Worm (Caenorhabditis elegans) whole organism, mixed stage, embryonic: Measurements from ENCODE around the gene C40H1.9.

Source experiments
- M03D4.4 ChIP-seq: sonication (generic microtip); optimal IDR thresholded peaks from 2 replicates; lab custom pipeline; 2017; ENCODE audit warnings: mild to moderate bottlenecking, missing genetic modification characterization, missing compliant biosample characterization
- bed-3 ChIP-seq: fragments of 200-800 bp; sonication (Bioruptor generic); optimal IDR thresholded peaks from 3 replicates; lab custom pipeline; 2018; ENCODE audit warnings: mild to moderate bottlenecking, missing genetic modification characterization, moderate library complexity, missing compliant biosample characterization
- blmp-1 ChIP-seq: fragments of 150-350 bp; optimal IDR thresholded peaks from 2 replicates; lab custom pipeline; 2014; ENCODE audit warnings: missing biosample characterization, missing genetic modification characterization
- ceh-39 ChIP-seq: fragments of 150-350 bp; optimal IDR thresholded peaks from 2 replicates; lab custom pipeline; 2014; ENCODE audit warnings: missing biosample characterization, missing genetic modification characterization
- ceh-43 ChIP-seq: fragments of 200-800 bp; sonication (Bioruptor generic); optimal IDR thresholded peaks from 2 replicates; lab custom pipeline; 2018; ENCODE audit warnings: mild to moderate bottlenecking, missing genetic modification characterization, moderate library complexity, missing compliant biosample characterization
- ceh-83 ChIP-seq: fragments of 200-800 bp; sonication (Bioruptor generic); optimal IDR thresholded peaks from 2 replicates; lab custom pipeline; 2018; ENCODE audit warnings: mild to moderate bottlenecking, missing genetic modification characterization, missing compliant biosample characterization
- ces-1 ChIP-seq: fragments of 150-350 bp; optimal IDR thresholded peaks from 2 replicates; lab custom pipeline; 2014; ENCODE audit warnings: missing biosample characterization, missing genetic modification reagents, missing genetic modification characterization
- cnd-1 ChIP-seq: fragments of 200-800 bp; sonication (Bioruptor generic); optimal IDR thresholded peaks from 2 replicates; lab custom pipeline; 2018; ENCODE audit warnings: mild to moderate bottlenecking, missing genetic modification characterization, missing compliant biosample characterization
- drap-1 ChIP-seq: fragments of 200-800 bp; sonication (Bioruptor generic); optimal IDR thresholded peaks from 3 replicates; lab custom pipeline; 2018; ENCODE audit warnings: mild to moderate bottlenecking, missing genetic modification characterization, missing compliant biosample characterization
- elt-1 ChIP-seq: sonication (generic microtip); optimal IDR thresholded peaks from 2 replicates; lab custom pipeline; 2017; ENCODE audit warnings: missing genetic modification characterization, mild to moderate bottlenecking, missing compliant biosample characterization, antibody characterized with exemption, moderate library complexity, borderline replicate concordance; ENCODE audit not compliant: insufficient read depth
- elt-3 ChIP-seq: fragments of 150-350 bp; optimal IDR thresholded peaks from 2 replicates; lab custom pipeline; 2014; ENCODE audit warnings: missing biosample characterization, missing genetic modification characterization
- flh-1 ChIP-seq: fragments of 200-800 bp; sonication (Bioruptor generic); optimal IDR thresholded peaks from 2 replicates; lab custom pipeline; 2018; ENCODE audit warnings: mild to moderate bottlenecking, missing genetic modification characterization, moderate library complexity, missing compliant biosample characterization
- ham-2 ChIP-seq: fragments of 200-800 bp; sonication (Bioruptor generic); optimal IDR thresholded peaks from 2 replicates; lab custom pipeline; 2018; ENCODE audit warnings: mild to moderate bottlenecking, missing genetic modification characterization, missing compliant biosample characterization
- hlh-1 ChIP-seq: fragments of 150-350 bp; optimal IDR thresholded peaks from 2 replicates; lab custom pipeline; 2014; ENCODE audit warnings: missing biosample characterization, missing genetic modification reagents, missing genetic modification characterization
- lin-13 ChIP-seq: fragments of 150-350 bp; optimal IDR thresholded peaks from 2 replicates; lab custom pipeline; 2014; ENCODE audit warnings: missing biosample characterization, missing genetic modification characterization
- lin-32 ChIP-seq: fragments of 200-800 bp; sonication (Bioruptor generic); optimal IDR thresholded peaks from 2 replicates; lab custom pipeline; 2018; ENCODE audit warnings: mild to moderate bottlenecking, missing genetic modification characterization, missing compliant biosample characterization
- lsy-2 ChIP-seq: fragments of 150-350 bp; optimal IDR thresholded peaks from 2 replicates; lab custom pipeline; 2014; ENCODE audit warnings: missing biosample characterization, missing genetic modification characterization
- mab-5 ChIP-seq: fragments of 150-350 bp; optimal IDR thresholded peaks from 2 replicates; lab custom pipeline; 2014; ENCODE audit warnings: missing biosample characterization, missing genetic modification characterization
- mep-1 ChIP-seq: fragments of 150-350 bp; optimal IDR thresholded peaks from 2 replicates; lab custom pipeline; 2017; ENCODE audit warnings: missing biosample characterization, missing genetic modification reagents, missing genetic modification characterization, inconsistent platforms
- mls-2 ChIP-seq: sonication (generic microtip); optimal IDR thresholded peaks from 2 replicates; lab custom pipeline; 2016; ENCODE audit warnings: mild to moderate bottlenecking, missing genetic modification characterization, moderate library complexity, missing compliant biosample characterization
- nhr-12 ChIP-seq: fragments of 150-350 bp; optimal IDR thresholded peaks from 2 replicates; lab custom pipeline; 2014; ENCODE audit warnings: missing biosample characterization, missing genetic modification characterization
- nhr-2 ChIP-seq: fragments of 150-350 bp; optimal IDR thresholded peaks from 2 replicates; lab custom pipeline; 2014; ENCODE audit warnings: missing biosample characterization, missing genetic modification characterization
- nhr-237 ChIP-seq: fragments of 150-350 bp; optimal IDR thresholded peaks from 2 replicates; lab custom pipeline; 2014; ENCODE audit warnings: missing biosample characterization, missing genetic modification characterization
- nhr-28 ChIP-seq: fragments of 150-350 bp; optimal IDR thresholded peaks from 2 replicates; lab custom pipeline; 2014; ENCODE audit warnings: missing biosample characterization, missing genetic modification characterization
- nhr-76 ChIP-seq: sonication (generic microtip); optimal IDR thresholded peaks from 2 replicates; lab custom pipeline; 2017; ENCODE audit warnings: missing biosample characterization, missing genetic modification characterization
- pha-4 ChIP-seq: fragments of 150-350 bp; optimal IDR thresholded peaks from 2 replicates; lab custom pipeline; 2018; ENCODE audit warnings: missing biosample characterization, missing genetic modification reagents, missing genetic modification characterization
- sem-2 ChIP-seq: fragments of 200-800 bp; sonication (Bioruptor generic); optimal IDR thresholded peaks from 2 replicates; lab custom pipeline; 2018; ENCODE audit warnings: mild to moderate bottlenecking, missing genetic modification characterization, missing compliant biosample characterization
- snpc-4 ChIP-seq: fragments of 150-350 bp; optimal IDR thresholded peaks from 2 replicates; lab custom pipeline; 2014; ENCODE audit warnings: missing biosample characterization, missing genetic modification characterization
- sptf-1 ChIP-seq: sonication (generic microtip); optimal IDR thresholded peaks from 2 replicates; lab custom pipeline; 2017; ENCODE audit warnings: mild to moderate bottlenecking, missing genetic modification characterization, moderate library complexity, missing compliant biosample characterization
- tbx-8 ChIP-seq: fragments of 200-800 bp; sonication (Bioruptor generic); optimal IDR thresholded peaks from 2 replicates; lab custom pipeline; 2018; ENCODE audit warnings: mild to moderate bottlenecking, missing genetic modification characterization, moderate library complexity, missing compliant biosample characterization
- unc-120 ChIP-seq: sonication (generic microtip); optimal IDR thresholded peaks from 2 replicates; lab custom pipeline; 2017; ENCODE audit warnings: missing genetic modification characterization, missing compliant biosample characterization; ENCODE audit not compliant: poor library complexity, severe bottlenecking
- unc-39 ChIP-seq: fragments of 150-350 bp; optimal IDR thresholded peaks from 2 replicates; lab custom pipeline; 2014; ENCODE audit warnings: missing biosample characterization, missing genetic modification characterization
- unc-62 ChIP-seq: fragments of 150-350 bp; optimal IDR thresholded peaks from 2 replicates; lab custom pipeline; 2014; ENCODE audit warnings: missing biosample characterization, missing genetic modification reagents, missing genetic modification characterization
- zip-8 ChIP-seq: fragments of 150-350 bp; optimal IDR thresholded peaks from 2 replicates; lab custom pipeline; 2014; ENCODE audit warnings: missing biosample characterization, missing genetic modification characterization
- ztf-11 ChIP-seq: fragments of 150-350 bp; optimal IDR thresholded peaks from 2 replicates; lab custom pipeline; 2014; ENCODE audit warnings: missing biosample characterization, missing genetic modification characterization

C40H1.9 gene

ce11 chrIII:9359060-9359459, 39.3 kb downstream of the C40H1.9 start, which contains the start of gene K04H4.5:
TSS of gene K04H4.5 (plus strand) at chrIII:9359360.
- TF ChIP-seq blmp-1 (tag; lab: Kevin White, UChicago) (no peak), ces-1 (GFP tag; lab: Kevin White, UChicago) (no peak), pha-4 (tag; lab: Kevin White, UChicago) (no peak), tbx-8 (GFP tag; lab: Kevin White, UChicago) (no peak), nhr-2 (tag; lab: Kevin White, UChicago) (no peak), lsy-2 (no peak), nhr-28 (tag; lab: Kevin White, UChicago) (no peak), zip-8 (no peak), lin-32 (no peak), elt-1 (tag; lab: Kevin White, UChicago) (no peak), unc-39 (tag; lab: Kevin White, UChicago) (no peak), snpc-4 (tag; lab: Kevin White, UChicago) (no peak), ceh-43 (GFP tag; lab: Kevin White, UChicago) (no peak), elt-3 (no peak), unc-62 (GFP tag; lab: Kevin White, UChicago) (no peak), drap-1 (GFP tag; lab: Kevin White, UChicago) (no peak), cnd-1 (tag; lab: Kevin White, UChicago) (no peak), ceh-83 (GFP tag; lab: Kevin White, UChicago) (no peak), bed-3 (GFP tag; lab: Kevin White, UChicago) (no peak), nhr-76 (tag; lab: Kevin White, UChicago) (no peak)
- TF ChIP-seq, all 35 proteins: peak for 0

- TF ChIP-seq lin-13 (tag; lab: Kevin White, UChicago) (no peak), nhr-2 (tag; lab: Kevin White, UChicago) (no peak), mep-1 (tag; lab: Kevin White, UChicago) (no peak), ces-1 (GFP tag; lab: Kevin White, UChicago) (no peak), hlh-1 (no peak), bed-3 (GFP tag; lab: Kevin White, UChicago) (no peak)
Observed at ce11 chrIII:9361228-9361627, 41.5 kb downstream of the C40H1.9 start, which contains the start of gene flp-25. TSS of gene flp-25 (plus strand) at chrIII:9361528.

ce11 chrIII:9366376-9366775, 46.6 kb downstream of the C40H1.9 start:
- TF ChIP-seq ham-2 (GFP tag; lab: Kevin White, UChicago) (no peak), nhr-2 (tag; lab: Kevin White, UChicago) (no peak), tbx-8 (GFP tag; lab: Kevin White, UChicago) (no peak), mls-2 (no peak), flh-1 (GFP tag; lab: Kevin White, UChicago) (no peak), sptf-1 (tag; lab: Kevin White, UChicago) (no peak), zip-8 (no peak), bed-3 (GFP tag; lab: Kevin White, UChicago) (no peak), mab-5 (tag; lab: Kevin White, UChicago) (no peak), nhr-237 (no peak), ceh-39 (no peak), ceh-83 (GFP tag; lab: Kevin White, UChicago) (no peak), nhr-12 (tag; lab: Kevin White, UChicago) (no peak), snpc-4 (tag; lab: Kevin White, UChicago) (no peak), ceh-43 (GFP tag; lab: Kevin White, UChicago) (no peak), nhr-76 (tag; lab: Kevin White, UChicago) (no peak), M03D4.4 (tag; lab: Kevin White, UChicago) (no peak), unc-62 (GFP tag; lab: Kevin White, UChicago) (no peak), elt-3 (no peak)

- TF ChIP-seq nhr-12 (tag; lab: Kevin White, UChicago) (no peak), unc-120 (tag; lab: Kevin White, UChicago) (no peak), ztf-11 (no peak), nhr-237 (no peak), mep-1 (tag; lab: Kevin White, UChicago) (no peak), drap-1 (GFP tag; lab: Kevin White, UChicago) (no peak), nhr-28 (tag; lab: Kevin White, UChicago) (no peak), mls-2 (no peak), unc-39 (tag; lab: Kevin White, UChicago) (no peak), hlh-1 (no peak), M03D4.4 (tag; lab: Kevin White, UChicago) (no peak), lsy-2 (no peak), flh-1 (GFP tag; lab: Kevin White, UChicago) (no peak), elt-1 (tag; lab: Kevin White, UChicago) (no peak), sem-2 (GFP tag; lab: Kevin White, UChicago) (no peak), elt-3 (no peak), mab-5 (tag; lab: Kevin White, UChicago) (no peak)
- TF ChIP-seq, all 35 proteins: peak for 0
Observed at ce11 chrIII:9366971-9367370, 47.2 kb downstream of the C40H1.9 start, which contains the start of gene crn-6. TSS of gene crn-6 (plus strand) at chrIII:9367271.
